Fruit fly (Drosophila melanogaster) Kc167 (cell line): Measurements from ENCODE around the gene Lerp.
A peak's percentile ranks its signal among the peaks of the same experiment; 100 is the strongest.

Source experiments
- Myc ChIP-seq: fragments of >200 bp; optimal IDR thresholded peaks from 2 replicates; lab custom pipeline; 2017; ENCODE audit warnings: missing external identifiers
- Sin3A ChIP-seq: fragments of >200 bp; optimal IDR thresholded peaks from 2 replicates; lab custom pipeline; 2018; ENCODE audit warnings: missing external identifiers
- h ChIP-seq: fragments of >200 bp; optimal IDR thresholded peaks from 3 replicates; lab custom pipeline; 2018; ENCODE audit warnings: missing external identifiers
- insv ChIP-seq: fragments of >200 bp; optimal IDR thresholded peaks from 3 replicates; lab custom pipeline; 2018; ENCODE audit warnings: missing external identifiers
- psq ChIP-seq: fragments of >200 bp; optimal IDR thresholded peaks from 2 replicates; lab custom pipeline; 2017; ENCODE audit warnings: missing external identifiers
- ttk ChIP-seq: sonication (Bioruptor generic); optimal IDR thresholded peaks from 2 replicates; lab custom pipeline; 2017; ENCODE audit warnings: missing external identifiers

Gene Lerp

dm6 chr3R:26888086-26888724 is 25.3 kb upstream of the Lerp start:
- TF ChIP-seq Sin3A (lab: Kevin White, UChicago) (no peak), Myc (lab: Kevin White, UChicago) (no peak), psq (lab: Kevin White, UChicago) (no peak), h (lab: Kevin White, UChicago) (no peak), ttk (no peak), insv (lab: Kevin White, UChicago) (no peak)

dm6 chr3R:26887155-26887554 is 24.2 kb upstream of the Lerp start:
- TF ChIP-seq psq (lab: Kevin White, UChicago) (no peak), Sin3A (lab: Kevin White, UChicago) (no peak), insv (lab: Kevin White, UChicago) (no peak), h (lab: Kevin White, UChicago) (no peak), ttk (no peak)

- TF ChIP-seq Myc (lab: Kevin White, UChicago) (no peak), ttk (no peak), h (lab: Kevin White, UChicago) (no peak), insv (lab: Kevin White, UChicago) (no peak), psq (lab: Kevin White, UChicago) (no peak), Sin3A (lab: Kevin White, UChicago) (no peak)
Observed at dm6 chr3R:26886283-26886689, 23.4 kb upstream of the Lerp start.

- TF ChIP-seq psq (lab: Kevin White, UChicago) (no peak), Myc (lab: Kevin White, UChicago) (no peak), insv (lab: Kevin White, UChicago) (no peak), ttk (no peak), Sin3A (lab: Kevin White, UChicago) (no peak), h (lab: Kevin White, UChicago) (no peak)
Observed at dm6 chr3R:26885192-26885591, 22.3 kb upstream of the Lerp start.

dm6 chr3R:26883015-26883292 is 20.0 kb upstream of the Lerp start:
- no peak for TF ChIP-seq Sin3A (lab: Kevin White, UChicago)

- TF ChIP-seq psq (lab: Kevin White, UChicago) (no peak), Sin3A (lab: Kevin White, UChicago) (no peak), ttk (no peak), insv (lab: Kevin White, UChicago) (no peak), h (lab: Kevin White, UChicago) (no peak), Myc (lab: Kevin White, UChicago) (no peak)
Observed at dm6 chr3R:26882230-26883014, 19.5 kb upstream of the Lerp start.

dm6 chr3R:26881121-26881895 is 18.4 kb upstream of the Lerp start, which contains the start of the genes ro and T48:
TSS of gene ro (minus strand) at chr3R:26881171.
TSS of gene T48 (plus strand) at chr3R:26881734.
- no peak for TF ChIP-seq h (lab: Kevin White, UChicago)

dm6 chr3R:26876851-26877250 is 13.9 kb upstream of the Lerp start:
- TF ChIP-seq Myc (lab: Kevin White, UChicago): no peak
- TF ChIP-seq ttk: peak; percentile 27

- TF ChIP-seq Sin3A (lab: Kevin White, UChicago): no peak
- TF ChIP-seq insv (lab: Kevin White, UChicago): no peak
- TF ChIP-seq psq (lab: Kevin White, UChicago): no peak
- TF ChIP-seq Myc (lab: Kevin White, UChicago): no peak
- TF ChIP-seq ttk: no peak
- no peak for TF ChIP-seq h (lab: Kevin White, UChicago)
Observed at dm6 chr3R:26876432-26876831, 13.5 kb upstream of the Lerp start, which contains the start of gene CG5500. TSS of gene CG5500 (plus strand) at chr3R:26876630.

dm6 chr3R:26875544-26876027 is 12.7 kb upstream of the Lerp start, which contains the start of gene Rb97D:
TSS of gene Rb97D (minus strand) at chr3R:26875742.
- no peak for TF ChIP-seq psq (lab: Kevin White, UChicago)

dm6 chr3R:26871852-26872251 is 8.9 kb upstream of the Lerp start, which contains the start of gene SPARC:
TSS of gene SPARC (minus strand) at chr3R:26871995.
- TF ChIP-seq insv (lab: Kevin White, UChicago): no peak
- no peak for TF ChIP-seq Sin3A (lab: Kevin White, UChicago)
- no peak for TF ChIP-seq ttk

- TF ChIP-seq Sin3A (lab: Kevin White, UChicago) (no peak), ttk (no peak), psq (lab: Kevin White, UChicago) (no peak), insv (lab: Kevin White, UChicago) (no peak), h (lab: Kevin White, UChicago) (no peak), Myc (lab: Kevin White, UChicago) (no peak)
Observed at dm6 chr3R:26871061-26871460, 8.1 kb upstream of the Lerp start.
